Fruit fly (Drosophila melanogaster) whole organism, embryonic: ENCODE data around the gene Trm7-34.

Source experiments
- Abd-B ChIP-seq: fragments of 200-800 bp; sonication (Bioruptor generic); optimal IDR thresholded peaks from 2 replicates; lab custom pipeline; 2018; ENCODE audit warnings: missing biosample characterization, mild to moderate bottlenecking, missing genetic modification characterization, moderate library complexity
- Atf3 ChIP-seq: fragments of 200-800 bp; sonication (Bioruptor generic); optimal IDR thresholded peaks from 3 replicates; lab custom pipeline; 2016; ENCODE audit warnings: missing biosample characterization, missing genetic modification characterization
- BEAF-32 ChIP-seq: fragments of 200-800 bp; sonication (Bioruptor generic); optimal IDR thresholded peaks from 3 replicates; lab custom pipeline; 2017; ENCODE audit warnings: missing biosample characterization, missing genetic modification characterization, mild to moderate bottlenecking, moderate library complexity, missing genetic modification reagents
- BtbVII ChIP-seq: fragments of 200-800 bp; sonication (Bioruptor generic); optimal IDR thresholded peaks from 3 replicates; lab custom pipeline; 2017; ENCODE audit warnings: missing biosample characterization, mild to moderate bottlenecking, missing genetic modification characterization
- CG1233 ChIP-seq: fragments of 200-800 bp; sonication (Bioruptor generic); optimal IDR thresholded peaks from 4 replicates; lab custom pipeline; 2018; ENCODE audit warnings: missing biosample characterization, mild to moderate bottlenecking, missing genetic modification characterization
- CG13894 ChIP-seq: fragments of 200-800 bp; sonication (Bioruptor generic); optimal IDR thresholded peaks from 3 replicates; lab custom pipeline; 2018; ENCODE audit warnings: missing biosample characterization, mild to moderate bottlenecking, missing genetic modification characterization, moderate library complexity
- CG14710 ChIP-seq: fragments of 200-800 bp; sonication (Bioruptor generic); optimal IDR thresholded peaks from 3 replicates; lab custom pipeline; 2019; ENCODE audit warnings: missing biosample characterization, mild to moderate bottlenecking, missing genetic modification characterization, moderate library complexity
- CG15601 ChIP-seq: fragments of 200-800 bp; sonication (Bioruptor generic); optimal IDR thresholded peaks from 3 replicates; lab custom pipeline; 2019; ENCODE audit warnings: missing biosample characterization, mild to moderate bottlenecking, missing genetic modification characterization, moderate library complexity
- CG17328 ChIP-seq: fragments of 200-800 bp; sonication (Bioruptor generic); IDR thresholded peaks from 2 replicates; pipeline ENCODE4 v1.3.6; 2022; ENCODE audit warnings: missing biosample characterization, missing genetic modification characterization
- CG31365 ChIP-seq: fragments of 200-800 bp; sonication (Bioruptor generic); optimal IDR thresholded peaks from 2 replicates; lab custom pipeline; 2018; ENCODE audit warnings: missing biosample characterization, mild to moderate bottlenecking, missing genetic modification characterization
- CG3163 ChIP-seq: fragments of 200-800 bp; sonication (Bioruptor generic); optimal IDR thresholded peaks from 3 replicates; lab custom pipeline; 2016; ENCODE audit warnings: missing biosample characterization, missing genetic modification characterization
- CG3726 ChIP-seq: fragments of 200-800 bp; sonication (Bioruptor generic); IDR thresholded peaks from 3 replicates; pipeline ENCODE4, ENCODE4 v1.3.6; 2022; ENCODE audit warnings: missing biosample characterization, missing genetic modification characterization
- CG3995 ChIP-seq: fragments of 200-800 bp; sonication (Bioruptor generic); optimal IDR thresholded peaks from 3 replicates; lab custom pipeline; 2016; ENCODE audit warnings: missing biosample characterization, missing genetic modification characterization
- CG42726 ChIP-seq: fragments of 200-800 bp; sonication (Bioruptor generic); IDR thresholded peaks from 2 replicates; pipeline ENCODE4 v1.3.6; 2022; ENCODE audit warnings: missing biosample characterization, missing genetic modification characterization; ENCODE audit not compliant: partially characterized antibody
- CG5953 ChIP-seq: fragments of 200-800 bp; sonication (Bioruptor generic); IDR thresholded peaks from 2 replicates; pipeline ENCODE4 v1.3.6; 2022; ENCODE audit warnings: missing biosample characterization, missing genetic modification characterization
- CG6654 ChIP-seq: fragments of 200-800 bp; sonication (Bioruptor generic); optimal IDR thresholded peaks from 2 replicates; lab custom pipeline; 2017; ENCODE audit warnings: missing biosample characterization, mild to moderate bottlenecking, missing genetic modification characterization
- CG6791 ChIP-seq: fragments of 200-800 bp; sonication (Bioruptor generic); IDR thresholded peaks from 3 replicates; pipeline ENCODE4 v1.3.6; 2022; ENCODE audit warnings: missing biosample characterization, missing genetic modification characterization; ENCODE audit not compliant: partially characterized antibody
- CG8290 ChIP-seq, 3 experiments: fragments of 200-800 bp; sonication (Bioruptor generic); optimal IDR thresholded peaks; 2 replicates each; lab custom pipeline; 2016 to 2019; ENCODE audit warnings: missing biosample characterization in 3 of 3, missing genetic modification characterization in 3 of 3, mild to moderate bottlenecking in 2 of 3, moderate library complexity in 1 of 3
- CG9437 ChIP-seq: fragments of 200-800 bp; sonication (Bioruptor generic); optimal IDR thresholded peaks from 2 replicates; lab custom pipeline; 2018; ENCODE audit warnings: missing biosample characterization, mild to moderate bottlenecking, missing genetic modification characterization
- Dbx ChIP-seq: fragments of 200-800 bp; sonication (Bioruptor generic); IDR thresholded peaks from 3 replicates; pipeline ENCODE4 v1.3.6; 2022; ENCODE audit warnings: missing biosample characterization, missing genetic modification characterization
- Ets97D ChIP-seq: fragments of 200-800 bp; sonication (Bioruptor generic); optimal IDR thresholded peaks from 3 replicates; lab custom pipeline; 2016; ENCODE audit warnings: missing biosample characterization, missing genetic modification characterization
- Gsc ChIP-seq: fragments of 200-800 bp; sonication (Bioruptor generic); IDR thresholded peaks from 2 replicates; pipeline ENCODE4 v1.3.6; 2022; ENCODE audit warnings: missing biosample characterization, missing genetic modification characterization
- Lhr ChIP-seq: fragments of 200-800 bp; sonication (Bioruptor generic); optimal IDR thresholded peaks from 3 replicates; lab custom pipeline; 2017; ENCODE audit warnings: mild to moderate bottlenecking, missing biosample characterization, missing genetic modification reagents, missing genetic modification characterization
- Nf-YB ChIP-seq: fragments of 200-800 bp; sonication (Bioruptor generic); optimal IDR thresholded peaks from 3 replicates; lab custom pipeline; 2019; ENCODE audit warnings: missing biosample characterization, mild to moderate bottlenecking, missing genetic modification characterization, moderate library complexity
- Nf-YC ChIP-seq: fragments of 200-800 bp; optimal IDR thresholded peaks from 3 replicates; lab custom pipeline; 2019; ENCODE audit warnings: missing biosample characterization, mild to moderate bottlenecking, missing genetic modification characterization, moderate library complexity
- Sry-δ ChIP-seq: fragments of 200-800 bp; sonication (Bioruptor generic); optimal IDR thresholded peaks from 2 replicates; lab custom pipeline; 2016; ENCODE audit warnings: missing biosample characterization, missing genetic modification characterization
- caup ChIP-seq: fragments of 200-800 bp; sonication (Bioruptor generic); optimal IDR thresholded peaks from 3 replicates; lab custom pipeline; 2017; ENCODE audit warnings: missing biosample characterization, mild to moderate bottlenecking, missing genetic modification characterization, moderate library complexity; ENCODE audit not compliant: severe bottlenecking
- ci ChIP-seq: fragments of 200-800 bp; sonication (Bioruptor generic); IDR thresholded peaks from 3 replicates; pipeline ENCODE4 v1.3.6; 2022; ENCODE audit warnings: missing biosample characterization, missing genetic modification characterization
- corto ChIP-seq: fragments of 200-800 bp; sonication (Bioruptor generic); optimal IDR thresholded peaks from 2 replicates; lab custom pipeline; 2016; ENCODE audit warnings: missing biosample characterization, mild to moderate bottlenecking, missing genetic modification characterization, moderate library complexity
- dan ChIP-seq: fragments of 200-800 bp; sonication (Bioruptor generic); IDR thresholded peaks from 2 replicates; pipeline ENCODE4 v1.3.6; 2022; ENCODE audit warnings: missing biosample characterization, missing genetic modification characterization
- emc ChIP-seq: fragments of 200-800 bp; sonication (Bioruptor generic); optimal IDR thresholded peaks from 2 replicates; lab custom pipeline; 2016; ENCODE audit warnings: missing biosample characterization, missing genetic modification characterization
- gfzf ChIP-seq: fragments of 200-800 bp; sonication (Bioruptor generic); optimal IDR thresholded peaks from 2 replicates; lab custom pipeline; 2016; ENCODE audit warnings: missing biosample characterization, mild to moderate bottlenecking, missing genetic modification characterization, moderate library complexity
- hb ChIP-seq: fragments of 200-800 bp; sonication (Bioruptor generic); IDR thresholded peaks from 3 replicates; pipeline ENCODE4 v1.3.6; 2022; ENCODE audit warnings: missing biosample characterization, missing genetic modification characterization; ENCODE audit not compliant: partially characterized antibody
- lab ChIP-seq: fragments of 200-800 bp; sonication (Bioruptor generic); optimal IDR thresholded peaks from 3 replicates; lab custom pipeline; 2017; ENCODE audit warnings: missing biosample characterization, missing genetic modification characterization, mild to moderate bottlenecking, moderate library complexity, missing genetic modification reagents
- nmo ChIP-seq: fragments of 200-800 bp; sonication (Bioruptor generic); optimal IDR thresholded peaks from 2 replicates; lab custom pipeline; 2018; ENCODE audit warnings: missing biosample characterization, mild to moderate bottlenecking, missing genetic modification characterization, moderate library complexity
- onecut ChIP-seq: fragments of 200-800 bp; sonication (Bioruptor generic); IDR thresholded peaks from 2 replicates; pipeline ENCODE4 v1.3.6; 2022; ENCODE audit warnings: missing biosample characterization, missing genetic modification characterization
- org-1 ChIP-seq: fragments of 200-800 bp; sonication (Bioruptor generic); optimal IDR thresholded peaks from 2 replicates; lab custom pipeline; 2017; ENCODE audit warnings: missing biosample characterization, missing genetic modification characterization
- pita ChIP-seq: fragments of 200-800 bp; sonication (Bioruptor generic); optimal IDR thresholded peaks from 2 replicates; lab custom pipeline; 2017; ENCODE audit warnings: missing biosample characterization, mild to moderate bottlenecking, missing genetic modification characterization
- pum ChIP-seq: fragments of 200-800 bp; sonication (Bioruptor generic); optimal IDR thresholded peaks from 2 replicates; lab custom pipeline; 2016; ENCODE audit warnings: missing biosample characterization, missing genetic modification characterization
- sc ChIP-seq, 3 experiments: fragments of >200 bp in 2 of 3; fragments of 200-800 bp in 1 of 3; sonication (Bioruptor generic) in 1 of 3; optimal IDR thresholded peaks; 2 replicates in 2 of 3; 3 replicates in 1 of 3; lab custom pipeline; 2017; ENCODE audit warnings: mild to moderate bottlenecking in 1 of 3, missing biosample characterization in 1 of 3, missing genetic modification characterization in 1 of 3, missing genetic modification reagents in 1 of 3
- schlank ChIP-seq: fragments of 200-800 bp; sonication (Bioruptor generic); optimal IDR thresholded peaks from 2 replicates; lab custom pipeline; 2018; ENCODE audit warnings: missing biosample characterization, mild to moderate bottlenecking, missing genetic modification characterization
- scrt ChIP-seq: fragments of 200-800 bp; sonication (Bioruptor generic); optimal IDR thresholded peaks from 2 replicates; lab custom pipeline; 2018; ENCODE audit warnings: missing biosample characterization, mild to moderate bottlenecking, missing genetic modification characterization, moderate library complexity
- sd ChIP-seq: fragments of 200-800 bp; sonication (Bioruptor generic); optimal IDR thresholded peaks from 3 replicates; lab custom pipeline; 2018; ENCODE audit warnings: missing biosample characterization, mild to moderate bottlenecking, missing genetic modification characterization, moderate library complexity
- ssp ChIP-seq: fragments of 200-800 bp; sonication (Bioruptor generic); IDR thresholded peaks from 2 replicates; pipeline ENCODE4 v1.3.6; 2022; ENCODE audit warnings: missing biosample characterization, missing genetic modification characterization
- stwl ChIP-seq: fragments of 200-800 bp; sonication (Bioruptor generic); optimal IDR thresholded peaks from 3 replicates; lab custom pipeline; 2018; ENCODE audit warnings: missing biosample characterization, mild to moderate bottlenecking, missing genetic modification characterization, moderate library complexity
- tna ChIP-seq: fragments of 200-800 bp; sonication (Bioruptor generic); IDR thresholded peaks from 2 replicates; pipeline ENCODE4 v1.3.6; 2022; ENCODE audit warnings: missing biosample characterization, missing genetic modification characterization; ENCODE audit not compliant: partially characterized antibody
- trem ChIP-seq: fragments of 200-800 bp; optimal IDR thresholded peaks from 3 replicates; lab custom pipeline; 2019; ENCODE audit warnings: missing biosample characterization, mild to moderate bottlenecking, missing genetic modification characterization, moderate library complexity

The Trm7-34 gene

dm6 chr3R:21179592-21180390, 46.1 kb upstream of the Trm7-34 start (continued):
- TF ChIP-seq ci (GFP tag; lab: Robert Waterston, UW) = 0 out of 3 replicates have a peak, but pooled peaks have one; percentile 32
- peak; percentile 34 for TF ChIP-seq CG15601 (tag; lab: Kevin White, UChicago)
- peak; percentile 20 for TF ChIP-seq trem (tag; lab: Kevin White, UChicago)
- TF ChIP-seq Dbx (GFP tag; lab: Robert Waterston, UW) = no peak
- TF ChIP-seq Lhr (GFP tag; lab: Kevin White, UChicago) = peak; percentile 12
- no peak for TF ChIP-seq Atf3 (GFP tag; lab: Kevin White, UChicago)
- TF ChIP-seq CG42726 (GFP tag; lab: Robert Waterston, UW) = peak; percentile 44
- peak; percentile 18; the same call in 1 of the 2 replicates for TF ChIP-seq onecut (GFP tag; lab: Robert Waterston, UW)
- no peak for TF ChIP-seq CG6654
- no peak for TF ChIP-seq caup (GFP tag; lab: Kevin White, UChicago)
- TF ChIP-seq Gsc (GFP tag; lab: Robert Waterston, UW) = no peak
- TF ChIP-seq Nf-YC = no peak
- no peak for TF ChIP-seq CG3163
- peak; percentile 67 for TF ChIP-seq stwl (tag; lab: Kevin White, UChicago)
- TF ChIP-seq Abd-B (GFP tag; lab: Kevin White, UChicago) = no peak
- TF ChIP-seq tna (GFP tag; lab: Robert Waterston, UW) = peak; percentile 64
- peak; percentile 27 for TF ChIP-seq nmo
- no peak for TF ChIP-seq Nf-YB (GFP tag; lab: Kevin White, UChicago)
- TF ChIP-seq BtbVII (GFP tag; lab: Kevin White, UChicago) = peak; percentile 13
- no peak for TF ChIP-seq CG5953 (GFP tag; lab: Robert Waterston, UW)
- TF ChIP-seq dan (GFP tag; lab: Robert Waterston, UW) = no peak
- peak; percentile 90 for TF ChIP-seq CG31365 (tag; lab: Kevin White, UChicago)
- TF ChIP-seq CG13894 (tag; lab: Kevin White, UChicago) = no peak
- TF ChIP-seq Ets97D (GFP tag; lab: Kevin White, UChicago) = peak; percentile 59
- TF ChIP-seq sd (tag; lab: Kevin White, UChicago) = peak; percentile 66
- TF ChIP-seq schlank = no peak
- TF ChIP-seq hb (GFP tag; lab: Robert Waterston, UW) = peak; percentile 44; the same call in 1 of the 3 replicates
- peak; percentile 12 for TF ChIP-seq lab (GFP tag; lab: Kevin White, UChicago)
- no peak for TF ChIP-seq CG9437 (GFP tag; lab: Kevin White, UChicago)
- peak; percentile 45 for TF ChIP-seq CG3995 (GFP tag; lab: Kevin White, UChicago)
- TF ChIP-seq CG1233 = no peak
- TF ChIP-seq CG17328 (GFP tag; lab: Robert Waterston, UW) = no peak
- TF ChIP-seq pita (GFP tag; lab: Kevin White, UChicago) = peak; percentile 58
- peak; percentile 56 for TF ChIP-seq CG6791 (GFP tag; lab: Robert Waterston, UW)
- TF ChIP-seq CG14710 (tag; lab: Kevin White, UChicago) = peak; percentile 38
- TF ChIP-seq emc (GFP tag; lab: Kevin White, UChicago) = no peak
- TF ChIP-seq pum (GFP tag; lab: Kevin White, UChicago) = no peak
- TF ChIP-seq ssp (GFP tag; lab: Robert Waterston, UW) = no peak
- no peak for TF ChIP-seq scrt
- TF ChIP-seq Sry-δ (GFP tag; lab: Kevin White, UChicago) = peak; percentile 45
- no peak for TF ChIP-seq CG3726 (GFP tag; lab: Robert Waterston, UW)
- no peak for TF ChIP-seq sc (optimal IDR thresholded peaks at IDR 0.05; lab: Kevin White, UChicago)
- TF ChIP-seq sc (GFP tag; optimal IDR thresholded peaks at IDR 0.05; lab: Kevin White, UChicago) = no peak
- TF ChIP-seq gfzf (GFP tag; lab: Kevin White, UChicago) = peak; percentile 38
- no peak for TF ChIP-seq corto (GFP tag; lab: Kevin White, UChicago)
- no peak for TF ChIP-seq org-1 (GFP tag; lab: Kevin White, UChicago)
- TF ChIP-seq BEAF-32 (GFP tag; lab: Kevin White, UChicago) = peak; percentile 23
- TF ChIP-seq CG8290 (GFP tag; optimal IDR thresholded peaks at IDR 0.05; lab: Kevin White, UChicago) = peak; percentile 57
- peak in 1 of 2 experiments; percentile 17 for TF ChIP-seq CG8290 (tag; optimal IDR thresholded peaks at IDR 0.05; lab: Kevin White, UChicago)
